Fruit fly (Drosophila melanogaster) whole organism: ENCODE data around the gene spen.

Source experiments
- CG8478 ChIP-seq: fragments of >200 bp; optimal IDR thresholded peaks from 2 replicates; lab custom pipeline; 2018; ENCODE audit warnings: inconsistent platforms
- Dll ChIP-seq: fragments of >200 bp; optimal IDR thresholded peaks from 2 replicates; lab custom pipeline; 2017
- EcR ChIP-seq, 2 experiments: fragments of >200 bp; optimal IDR thresholded peaks; 2 replicates each; lab custom pipeline; 2017; ENCODE audit warnings: missing biosample characterization in 2 of 2, missing genetic modification characterization in 2 of 2, missing genetic modification reagents in 2 of 2
- psq ChIP-seq: fragments of >200 bp; optimal IDR thresholded peaks from 2 replicates; lab custom pipeline; 2017
- usp ChIP-seq: fragments of >200 bp; optimal IDR thresholded peaks from 2 replicates; lab custom pipeline; 2017; ENCODE audit warnings: missing biosample characterization, missing genetic modification characterization, mixed read lengths

dm6 chr2L:120492-121455, 38.1 kb upstream of the spen start:
- TF ChIP-seq Dll (lab: Kevin White, UChicago), result no peak
- TF ChIP-seq psq (lab: Kevin White, UChicago), result no peak
- TF ChIP-seq usp (GFP tag; lab: Kevin White, UChicago), result no peak
- TF ChIP-seq EcR (GFP tag; optimal IDR thresholded peaks at IDR 0.05; lab: Kevin White, UChicago), result no peak
- TF ChIP-seq CG8478 (lab: Kevin White, UChicago), result no peak
